Fruit fly (Drosophila melanogaster) whole organism, wandering third instar larva: ENCODE measurements around the gene CG13810.

Experiments used
- Abd-B ChIP-seq: fragments of >200 bp; optimal IDR thresholded peaks from 2 replicates; lab custom pipeline; 2017; ENCODE audit warnings: missing biosample characterization, missing genetic modification characterization
- CG32264 ChIP-seq: fragments of 200-800 bp; sonication (Bioruptor generic); optimal IDR thresholded peaks from 2 replicates; lab custom pipeline; 2016; ENCODE audit warnings: missing biosample characterization, missing genetic modification characterization
- CG9705 ChIP-seq: fragments of 200-800 bp; sonication (Bioruptor generic); optimal IDR thresholded peaks from 2 replicates; lab custom pipeline; 2018; ENCODE audit warnings: missing biosample characterization, mild to moderate bottlenecking, missing genetic modification characterization
- CrebA ChIP-seq: fragments of 200-800 bp; sonication (Bioruptor generic); optimal IDR thresholded peaks from 2 replicates; lab custom pipeline; 2016; ENCODE audit warnings: missing biosample characterization, mild to moderate bottlenecking, missing genetic modification characterization, borderline replicate concordance
- Dfd ChIP-seq: fragments of >200 bp; optimal IDR thresholded peaks from 2 replicates; lab custom pipeline; 2017; ENCODE audit warnings: missing biosample characterization, missing genetic modification characterization
- Dif ChIP-seq: fragments of 200-275, 200-300 bp; sonication (Bioruptor generic); optimal IDR thresholded peaks from 2 replicates; lab custom pipeline; 2018; ENCODE audit warnings: missing biosample characterization, missing genetic modification characterization; ENCODE audit not compliant: partially characterized antibody
- GATAd ChIP-seq: sonication (Bioruptor generic); optimal IDR thresholded peaks from 2 replicates; lab custom pipeline; 2016; ENCODE audit warnings: missing biosample characterization, missing genetic modification characterization
- HLH106 ChIP-seq: fragments of 200-800 bp; optimal IDR thresholded peaks from 3 replicates; lab custom pipeline; 2019; ENCODE audit warnings: missing biosample characterization, mild to moderate bottlenecking, missing genetic modification characterization, moderate library complexity
- Hnf4 ChIP-seq: fragments of 200-800 bp; sonication (Bioruptor generic); optimal IDR thresholded peaks from 2 replicates; lab custom pipeline; 2016; ENCODE audit warnings: missing biosample characterization, mild to moderate bottlenecking, missing genetic modification characterization
- Hr78 ChIP-seq: fragments of >200 bp; optimal IDR thresholded peaks from 2 replicates; lab custom pipeline; 2017; ENCODE audit warnings: missing biosample characterization, missing genetic modification characterization
- Hr83 ChIP-seq: fragments of 200-300 bp; sonication (Bioruptor generic); optimal IDR thresholded peaks from 2 replicates; lab custom pipeline; 2016; ENCODE audit warnings: missing biosample characterization, mild to moderate bottlenecking, missing genetic modification characterization, moderate library complexity; ENCODE audit not compliant: poor library complexity, severe bottlenecking
- Jra ChIP-seq: sonication (Bioruptor generic); optimal IDR thresholded peaks from 2 replicates; lab custom pipeline; 2016; ENCODE audit warnings: missing biosample characterization, missing genetic modification characterization
- Mio ChIP-seq: sonication (Bioruptor generic); optimal IDR thresholded peaks from 2 replicates; lab custom pipeline; 2016; ENCODE audit warnings: missing biosample characterization, missing genetic modification characterization
- Myc ChIP-seq: fragments of >200 bp; optimal IDR thresholded peaks from 2 replicates; lab custom pipeline; 2017
- N ChIP-seq: fragments of >200 bp; optimal IDR thresholded peaks from 2 replicates; lab custom pipeline; 2018; ENCODE audit warnings: missing biosample characterization, missing external identifiers, missing genetic modification characterization
- OdsH ChIP-seq: fragments of 200-800 bp; sonication (Bioruptor generic); optimal IDR thresholded peaks from 2 replicates; lab custom pipeline; 2016; ENCODE audit warnings: missing biosample characterization, mild to moderate bottlenecking, missing genetic modification characterization
- Rel ChIP-seq, 2 experiments: fragments of 200-800 bp; sonication (Bioruptor generic) in 1 of 2; optimal IDR thresholded peaks; 2 replicates in 1 of 2; 3 replicates in 1 of 2; lab custom pipeline; 2016 to 2019; ENCODE audit warnings: mild to moderate bottlenecking in 2 of 2, missing biosample characterization in 2 of 2, missing genetic modification characterization in 2 of 2, moderate library complexity in 1 of 2
- Sp1 ChIP-seq: fragments of 200-800 bp; sonication (Bioruptor generic); optimal IDR thresholded peaks from 3 replicates; lab custom pipeline; 2019; ENCODE audit warnings: missing biosample characterization, mild to moderate bottlenecking, missing genetic modification characterization, moderate library complexity
- Vsx2 ChIP-seq: fragments of 200-300, 225-300 bp; sonication (Bioruptor generic); optimal IDR thresholded peaks from 2 replicates; lab custom pipeline; 2018; ENCODE audit warnings: missing biosample characterization, missing genetic modification characterization; ENCODE audit not compliant: partially characterized antibody
- br ChIP-seq: fragments of 200-800 bp; sonication (Bioruptor generic); optimal IDR thresholded peaks from 2 replicates; lab custom pipeline; 2016; ENCODE audit warnings: missing biosample characterization, missing genetic modification characterization
- brk ChIP-seq: fragments of 200-800 bp; sonication (Bioruptor generic); optimal IDR thresholded peaks from 2 replicates; lab custom pipeline; 2016; ENCODE audit warnings: missing biosample characterization, mild to moderate bottlenecking, missing genetic modification characterization
- dl ChIP-seq, 2 experiments: fragments of 175-275, 200-275 bp in 1 of 2; fragments of 200-275 bp in 1 of 2; sonication (Bioruptor generic); optimal IDR thresholded peaks; lab custom pipeline; 2018; ENCODE audit warnings: mild to moderate bottlenecking in 2 of 2, missing biosample characterization in 2 of 2, missing genetic modification characterization in 2 of 2, moderate library complexity in 2 of 2; ENCODE audit not compliant: partially characterized antibody in 2 of 2, insufficient read depth in 1 of 2
- dmrt93B ChIP-seq: fragments of 200-800 bp; sonication (Bioruptor generic); optimal IDR thresholded peaks from 2 replicates; lab custom pipeline; 2018; ENCODE audit warnings: missing biosample characterization, mild to moderate bottlenecking, missing genetic modification characterization
- dsf ChIP-seq: sonication (Bioruptor generic); optimal IDR thresholded peaks from 2 replicates; lab custom pipeline; 2016; ENCODE audit warnings: missing biosample characterization, missing genetic modification characterization, borderline replicate concordance
- ey ChIP-seq: fragments of 200-800 bp; sonication (Bioruptor generic); optimal IDR thresholded peaks from 2 replicates; lab custom pipeline; 2016; ENCODE audit warnings: missing biosample characterization, missing genetic modification characterization
- foxo ChIP-seq, 2 experiments: fragments of 200-800 bp; sonication (Bioruptor generic); optimal IDR thresholded peaks; 2 replicates in 1 of 2; 3 replicates in 1 of 2; lab custom pipeline; 2016 to 2017; ENCODE audit warnings: missing biosample characterization in 2 of 2, missing genetic modification characterization in 2 of 2
- fru ChIP-seq: fragments of 200-800 bp; sonication (Bioruptor generic); optimal IDR thresholded peaks from 3 replicates; lab custom pipeline; 2016; ENCODE audit warnings: missing biosample characterization, mild to moderate bottlenecking, missing genetic modification characterization
- h ChIP-seq: fragments of 200-800 bp; sonication (Bioruptor generic); optimal IDR thresholded peaks from 3 replicates; lab custom pipeline; 2016; ENCODE audit warnings: missing biosample characterization, mild to moderate bottlenecking, missing genetic modification characterization
- jim ChIP-seq: fragments of 175-275, 200-325 bp; sonication (Bioruptor generic); optimal IDR thresholded peaks from 2 replicates; lab custom pipeline; 2016; ENCODE audit warnings: missing biosample characterization, mild to moderate bottlenecking, missing genetic modification characterization
- lola ChIP-seq: fragments of >200 bp; optimal IDR thresholded peaks from 2 replicates; lab custom pipeline; 2017; ENCODE audit warnings: missing biosample characterization, missing genetic modification characterization
- pan ChIP-seq: fragments of >200 bp; optimal IDR thresholded peaks from 2 replicates; lab custom pipeline; 2017
- psq ChIP-seq: fragments of 200-800 bp; sonication (Bioruptor generic); optimal IDR thresholded peaks from 3 replicates; lab custom pipeline; 2017; ENCODE audit warnings: missing biosample characterization, mild to moderate bottlenecking, missing genetic modification characterization, moderate library complexity
- rgr ChIP-seq: fragments of 200-800 bp; sonication (Bioruptor generic); optimal IDR thresholded peaks from 3 replicates; lab custom pipeline; 2016; ENCODE audit warnings: missing biosample characterization, mild to moderate bottlenecking, missing genetic modification characterization
- sage ChIP-seq: fragments of 200-800 bp; sonication (Bioruptor generic); optimal IDR thresholded peaks from 2 replicates; lab custom pipeline; 2016; ENCODE audit warnings: missing biosample characterization, mild to moderate bottlenecking, missing genetic modification characterization
- sv ChIP-seq: fragments of 200-800 bp; sonication (Bioruptor generic); optimal IDR thresholded peaks from 3 replicates; lab custom pipeline; 2016; ENCODE audit warnings: missing biosample characterization, missing genetic modification characterization
- tai ChIP-seq: sonication (Bioruptor generic); optimal IDR thresholded peaks from 2 replicates; lab custom pipeline; 2016; ENCODE audit warnings: missing biosample characterization, missing genetic modification characterization
- usp ChIP-seq: fragments of >200 bp; optimal IDR thresholded peaks from 2 replicates; lab custom pipeline; 2017; ENCODE audit warnings: missing biosample characterization, missing genetic modification characterization
- woc ChIP-seq: sonication (Bioruptor generic); optimal IDR thresholded peaks from 2 replicates; lab custom pipeline; 2016; ENCODE audit warnings: missing biosample characterization, mild to moderate bottlenecking, missing genetic modification characterization

CG13810 gene

DNA sequence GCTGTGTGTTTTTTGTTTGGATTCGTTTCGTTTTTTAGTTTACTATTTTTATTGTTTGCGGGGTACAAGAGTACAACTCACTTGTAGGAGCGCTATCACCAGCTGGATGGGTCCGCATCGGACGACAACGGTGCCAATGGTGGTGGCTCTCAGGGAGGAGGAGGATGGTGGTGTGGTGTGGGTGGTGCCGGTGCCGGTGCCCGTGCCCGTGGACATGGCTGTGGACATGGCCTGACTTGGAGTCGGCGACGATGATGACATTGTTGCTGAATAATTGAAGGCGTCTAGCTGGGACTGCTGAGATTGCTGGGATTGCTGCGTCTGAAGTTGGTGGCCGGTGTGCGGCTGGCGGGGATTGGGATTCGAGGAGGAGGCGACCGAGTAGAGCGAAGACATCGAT lies 36.1 kb upstream of the CG13810 start:
- no peak for TF ChIP-seq jim (GFP tag; lab: Kevin White, UChicago)
- no peak for TF ChIP-seq psq
- TF ChIP-seq sv (GFP tag; lab: Kevin White, UChicago), result no peak
- TF ChIP-seq dmrt93B, result no peak
- no peak for TF ChIP-seq OdsH (GFP tag; lab: Kevin White, UChicago)
- TF ChIP-seq Myc (lab: Kevin White, UChicago), result no peak
- TF ChIP-seq CrebA (GFP tag; lab: Kevin White, UChicago), result no peak
- no peak for TF ChIP-seq dsf (GFP tag; lab: Kevin White, UChicago)
- no peak for TF ChIP-seq woc (GFP tag; lab: Kevin White, UChicago)
- TF ChIP-seq Abd-B, result no peak
- TF ChIP-seq Sp1, result no peak
- no peak for TF ChIP-seq Vsx2 (GFP tag; lab: Kevin White, UChicago)
- TF ChIP-seq Hr78, result no peak
- TF ChIP-seq ey, result no peak
- TF ChIP-seq pan (lab: Kevin White, UChicago), result no peak
- TF ChIP-seq dl (GFP tag; optimal IDR thresholded peaks at IDR 0.05; lab: Kevin White, UChicago; ENCODE audit: insufficient read depth in 1 of 2, partially characterized antibody in 2 of 2), result no peak
- TF ChIP-seq Dif (GFP tag; lab: Kevin White, UChicago), result no peak
- TF ChIP-seq Dfd, result no peak
- no peak for TF ChIP-seq Hr83 (GFP tag; lab: Kevin White, UChicago)
- no peak for TF ChIP-seq GATAd

DNA sequence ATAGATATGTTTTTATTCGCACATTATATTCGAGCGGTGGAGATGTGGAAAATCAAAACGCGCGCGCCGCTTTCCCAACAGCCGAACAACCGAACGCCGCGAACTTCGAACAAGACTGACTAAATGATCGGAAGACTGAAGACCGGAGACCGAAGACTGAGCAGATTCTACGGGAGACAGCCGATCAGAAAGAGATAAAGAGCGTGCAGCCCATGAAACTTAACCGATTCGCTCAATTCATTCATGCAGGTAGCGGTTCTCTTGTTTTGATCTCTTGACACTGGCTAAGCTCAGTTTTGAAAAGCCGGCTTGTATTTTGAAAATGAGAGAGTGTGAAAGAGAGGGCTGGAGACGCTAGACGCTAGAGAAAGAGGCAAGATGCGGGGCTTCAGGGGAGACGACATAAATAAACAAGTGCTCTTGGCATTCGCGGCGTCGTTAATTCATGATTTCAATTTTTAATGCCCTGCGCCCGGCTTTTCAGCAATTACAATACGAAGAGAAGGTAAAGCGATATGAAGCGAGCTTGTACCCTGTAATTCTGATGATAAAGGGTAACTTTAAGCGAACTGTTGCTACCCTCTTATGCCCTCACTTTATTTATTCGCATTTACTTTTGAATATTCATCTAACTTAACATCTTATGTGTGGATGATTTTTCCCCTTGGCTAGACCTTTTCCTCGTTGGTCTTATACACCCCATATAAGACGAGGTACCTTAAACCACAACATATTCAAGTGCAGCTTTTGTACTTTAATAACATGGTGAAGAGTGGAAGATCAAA lies 34.0 kb upstream of the CG13810 start, which contains the start of gene zormin:
zormin (minus strand) TSS at position 113 of the 785 bp plus-strand sequence.
- TF ChIP-seq woc (GFP tag; lab: Kevin White, UChicago) (peak; percentile 86), brk (peak; percentile 53), lola (GFP tag; lab: Kevin White, UChicago) (no peak), GATAd (no peak), sage (peak; percentile 42), rgr (peak; percentile 55), Hr83 (GFP tag; lab: Kevin White, UChicago) (peak; percentile 4), h (peak; percentile 77), dsf (GFP tag; lab: Kevin White, UChicago) (no peak), fru (GFP tag; lab: Kevin White, UChicago) (peak; percentile 76), Jra (GFP tag; lab: Kevin White, UChicago) (no peak), N (GFP tag; lab: Kevin White, UChicago) (no peak), foxo (GFP tag; optimal IDR thresholded peaks at IDR 0.05; lab: Kevin White, UChicago) (peak in 1 of 2 experiments; percentile 69), CrebA (GFP tag; lab: Kevin White, UChicago) (peak; percentile 10), Mio (GFP tag; lab: Kevin White, UChicago) (no peak), usp (GFP tag; lab: Kevin White, UChicago) (no peak), jim (GFP tag; lab: Kevin White, UChicago) (peak; percentile 9), Hnf4 (GFP tag; lab: Kevin White, UChicago) (no peak), Dif (GFP tag; lab: Kevin White, UChicago) (peak; percentile 91), CG9705 (GFP tag; lab: Kevin White, UChicago) (no peak), Dfd (no peak), Myc (lab: Kevin White, UChicago) (no peak), OdsH (GFP tag; lab: Kevin White, UChicago) (peak; percentile 49), pan (lab: Kevin White, UChicago) (no peak), CG32264 (GFP tag; lab: Kevin White, UChicago) (no peak), ey (peak; percentile 53), dmrt93B (peak; percentile 50), psq (peak; percentile 55), br (GFP tag; lab: Kevin White, UChicago) (peak; percentile 57), Rel (GFP tag; optimal IDR thresholded peaks at IDR 0.05; lab: Kevin White, UChicago) (peak; percentile 55), Rel (tag; optimal IDR thresholded peaks at IDR 0.05; lab: Kevin White, UChicago) (no peak), dl (GFP tag; optimal IDR thresholded peaks at IDR 0.05; lab: Kevin White, UChicago; ENCODE audit: insufficient read depth in 1 of 2, partially characterized antibody in 2 of 2) (peak; percentile 81 to 87), tai (GFP tag; lab: Kevin White, UChicago) (peak; percentile 38), sv (GFP tag; lab: Kevin White, UChicago) (no peak), HLH106 (tag; lab: Kevin White, UChicago) (peak; percentile 63), Abd-B (no peak), Sp1 (no peak), Hr78 (no peak), Vsx2 (GFP tag; lab: Kevin White, UChicago) (peak; percentile 73)
